Worm (Caenorhabditis elegans): ENCODE results near the gene F26D2.14.

F26D2.14 gene

DNA sequence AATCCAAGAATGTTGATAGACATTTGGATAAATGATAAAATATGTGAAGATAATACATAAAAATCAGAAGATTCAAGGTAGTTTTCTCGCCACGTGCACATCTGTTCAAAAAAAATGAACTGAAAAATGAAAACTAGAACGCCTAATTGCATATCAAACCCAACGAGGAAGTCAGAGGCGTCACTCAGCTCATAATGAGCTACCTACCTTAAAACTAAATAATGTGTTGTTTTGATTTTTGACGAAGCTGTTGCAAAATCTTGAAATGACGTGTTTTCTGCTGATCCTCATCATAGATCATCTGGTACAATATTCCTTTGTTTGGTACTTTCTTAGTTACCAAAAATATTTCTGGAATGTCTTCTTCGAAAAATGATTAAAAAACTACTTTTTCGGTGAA is 35.3 kb downstream of the F26D2.14 start, which contains the start of gene srh-138:
srh-138 (minus strand) TSS at position 101 of the 400 bp plus-strand sequence.
- TF ChIP-seq ztf-23 (GFP tag; IDR thresholded peaks at IDR 0.05), result no peak
- TF ChIP-seq tab-1 (GFP tag; IDR thresholded peaks at IDR 0.05), result no peak
- no peak for TF ChIP-seq cog-1 (tag; optimal IDR thresholded peaks at IDR 0.05)
- no peak for TF ChIP-seq klf-2 (GFP tag; conservative IDR thresholded peaks at IDR 0.05)
- TF ChIP-seq med-1 (GFP tag; optimal IDR thresholded peaks at IDR 0.05; ENCODE audit: insufficient read depth), result no peak
- no peak for TF ChIP-seq flt-1 (GFP tag; IDR thresholded peaks at IDR 0.05)
- no peak for TF ChIP-seq T22C8.4 (GFP tag; IDR thresholded peaks at IDR 0.05)
- TF ChIP-seq ref-1 (GFP tag; conservative IDR thresholded peaks at IDR 0.05), result no peak
- no peak for TF ChIP-seq ztf-29 (GFP tag; IDR thresholded peaks at IDR 0.05)

DNA sequence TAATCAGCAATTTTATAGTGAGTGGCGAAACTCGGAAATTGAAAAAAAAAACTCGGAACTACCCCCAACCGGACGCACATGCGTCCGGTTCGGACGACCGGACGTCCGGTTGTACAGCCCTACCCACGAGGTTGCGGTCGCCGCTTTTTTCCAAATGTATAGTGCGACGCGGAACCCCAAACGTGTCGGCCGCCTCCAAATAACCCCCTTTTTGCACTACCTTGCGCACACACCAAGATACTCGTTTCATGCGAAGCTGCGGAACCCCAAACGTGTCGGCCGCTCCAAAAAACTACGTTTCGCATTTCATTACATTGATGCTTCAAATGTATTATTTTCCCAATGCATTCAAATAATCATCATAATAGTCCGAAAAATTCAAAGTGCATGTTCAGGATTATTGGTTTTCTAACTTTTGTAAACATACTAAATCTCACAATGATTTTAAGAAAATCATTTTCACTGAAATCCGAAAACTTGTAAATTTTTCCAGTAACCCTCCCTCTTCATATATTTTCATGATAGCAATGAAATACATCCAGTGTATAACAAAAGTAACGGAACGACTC is 36.4 kb downstream of the F26D2.14 start, which contains the start of gene srw-35:
srw-35 (plus strand) TSS at position 519 of the 569 bp plus-strand sequence.
- no peak for TF ChIP-seq ztf-23 (GFP tag; IDR thresholded peaks at IDR 0.05)
- no peak for TF ChIP-seq cog-1 (tag; optimal IDR thresholded peaks at IDR 0.05)
- TF ChIP-seq ref-1 (GFP tag; conservative IDR thresholded peaks at IDR 0.05), result no peak
- no peak for TF ChIP-seq ztf-29 (GFP tag; IDR thresholded peaks at IDR 0.05)
- TF ChIP-seq med-1 (GFP tag; optimal IDR thresholded peaks at IDR 0.05; ENCODE audit: insufficient read depth), result no peak
- no peak for TF ChIP-seq T22C8.4 (GFP tag; IDR thresholded peaks at IDR 0.05)
- no peak for TF ChIP-seq klf-2 (GFP tag; conservative IDR thresholded peaks at IDR 0.05)
- no peak for TF ChIP-seq tab-1 (GFP tag; IDR thresholded peaks at IDR 0.05)

DNA sequence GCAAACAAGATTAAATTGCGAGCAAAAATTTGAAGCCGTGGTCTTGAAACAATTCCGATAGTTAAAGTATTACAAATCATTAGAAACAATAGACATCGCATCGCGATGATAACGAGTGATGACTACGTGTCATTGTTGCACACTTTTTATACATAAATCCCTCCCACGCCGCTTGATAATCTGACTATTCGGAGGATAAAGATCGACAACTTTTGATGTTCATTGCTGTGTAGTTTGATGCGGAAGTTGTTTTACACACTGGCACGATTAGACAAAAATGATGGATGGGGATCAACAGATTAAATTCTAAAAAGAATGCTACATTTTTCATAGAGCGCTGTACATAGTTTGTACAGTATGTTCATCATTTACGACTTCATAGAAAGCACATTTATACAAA is 43.6 kb downstream of the F26D2.14 start, which contains the start of gene T08G3.11:
T08G3.11 (minus strand) TSS at position 101 of the 400 bp plus-strand sequence.
- TF ChIP-seq med-1 (GFP tag; optimal IDR thresholded peaks at IDR 0.05; ENCODE audit: insufficient read depth) (no peak), ztf-29 (GFP tag; IDR thresholded peaks at IDR 0.05) (no peak), flt-1 (GFP tag; IDR thresholded peaks at IDR 0.05) (no peak), tab-1 (GFP tag; IDR thresholded peaks at IDR 0.05) (no peak), ztf-23 (GFP tag; IDR thresholded peaks at IDR 0.05) (no peak)

DNA sequence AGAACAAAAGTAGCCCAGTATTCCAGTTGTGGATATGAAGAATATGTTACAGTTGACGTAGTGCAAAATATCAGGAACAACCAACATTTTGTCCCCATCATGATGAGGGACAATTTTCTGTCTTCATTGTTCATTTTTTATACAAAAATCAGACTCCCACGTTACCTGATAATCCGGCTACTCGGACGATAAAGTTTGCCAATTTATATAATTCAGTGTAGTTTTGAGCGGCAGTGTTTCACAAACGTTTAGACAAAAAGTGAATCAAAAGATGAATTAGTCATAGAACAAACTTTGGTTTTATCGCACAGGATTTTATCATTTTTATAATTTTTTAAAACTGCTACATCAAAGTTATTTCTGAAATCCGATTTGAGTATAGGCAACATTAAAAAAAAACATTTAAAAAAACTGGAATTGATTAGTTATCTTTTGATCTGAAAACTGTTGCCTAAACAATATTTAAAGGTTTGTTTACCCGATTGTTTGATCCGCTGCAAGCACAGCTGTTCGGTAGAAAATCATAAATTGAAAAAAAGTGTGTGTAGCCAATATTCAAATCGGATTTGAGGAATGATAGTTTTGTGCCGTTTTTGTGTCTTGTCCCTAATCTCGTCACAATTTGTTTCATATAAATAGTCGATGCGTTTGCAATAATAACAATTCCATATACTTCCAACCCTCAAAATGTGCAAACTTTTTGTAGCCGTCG is 45.4 kb downstream of the F26D2.14 start, which contains the start of the genes F57E7.4 and spig-6:
F57E7.4 (minus strand) TSS at position 101 of the 712 bp plus-strand sequence.
spig-6 (plus strand) TSS at position 662 of the 712 bp plus-strand sequence.
- TF ChIP-seq cog-1 (tag; optimal IDR thresholded peaks at IDR 0.05), result no peak
- TF ChIP-seq T22C8.4 (GFP tag; IDR thresholded peaks at IDR 0.05), result no peak
- TF ChIP-seq tab-1 (GFP tag; IDR thresholded peaks at IDR 0.05), result no peak
- TF ChIP-seq med-1 (GFP tag; optimal IDR thresholded peaks at IDR 0.05; ENCODE audit: insufficient read depth), result no peak
- TF ChIP-seq ztf-23 (GFP tag; IDR thresholded peaks at IDR 0.05), result no peak
- no peak for TF ChIP-seq flt-1 (GFP tag; IDR thresholded peaks at IDR 0.05)
- no peak for TF ChIP-seq ztf-29 (GFP tag; IDR thresholded peaks at IDR 0.05)

DNA sequence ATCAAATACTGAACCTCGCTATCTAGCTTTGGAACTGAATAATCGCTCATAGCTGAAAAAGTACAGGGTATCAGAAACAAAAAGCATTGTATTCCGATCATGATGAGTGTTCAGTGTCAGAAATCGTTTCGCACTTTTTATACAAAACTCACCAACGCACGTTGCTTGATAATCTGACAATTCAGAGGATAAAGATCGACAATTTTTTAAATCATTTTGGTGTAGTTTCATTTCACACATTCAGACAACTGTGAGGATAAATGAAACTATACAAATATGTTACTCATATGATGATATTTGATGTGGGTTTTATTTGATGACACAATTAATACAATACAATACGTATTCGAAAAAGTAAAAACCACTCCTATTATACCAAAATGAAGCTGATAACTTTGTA is 47.4 kb downstream of the F26D2.14 start, which contains the start of gene F57E7.2:
F57E7.2 (minus strand) TSS at position 101 of the 400 bp plus-strand sequence.
- TF ChIP-seq ztf-29 (GFP tag; IDR thresholded peaks at IDR 0.05), result no peak
- no peak for TF ChIP-seq cog-1 (tag; optimal IDR thresholded peaks at IDR 0.05)
- TF ChIP-seq T22C8.4 (GFP tag; IDR thresholded peaks at IDR 0.05), result no peak
- TF ChIP-seq ztf-23 (GFP tag; IDR thresholded peaks at IDR 0.05), result no peak
- TF ChIP-seq med-1 (GFP tag; optimal IDR thresholded peaks at IDR 0.05; ENCODE audit: insufficient read depth), result no peak
- TF ChIP-seq klf-2 (GFP tag; conservative IDR thresholded peaks at IDR 0.05), result no peak
- no peak for TF ChIP-seq tab-1 (GFP tag; IDR thresholded peaks at IDR 0.05)
- TF ChIP-seq flt-1 (GFP tag; IDR thresholded peaks at IDR 0.05), result no peak
- no peak for TF ChIP-seq ref-1 (GFP tag; conservative IDR thresholded peaks at IDR 0.05)

DNA sequence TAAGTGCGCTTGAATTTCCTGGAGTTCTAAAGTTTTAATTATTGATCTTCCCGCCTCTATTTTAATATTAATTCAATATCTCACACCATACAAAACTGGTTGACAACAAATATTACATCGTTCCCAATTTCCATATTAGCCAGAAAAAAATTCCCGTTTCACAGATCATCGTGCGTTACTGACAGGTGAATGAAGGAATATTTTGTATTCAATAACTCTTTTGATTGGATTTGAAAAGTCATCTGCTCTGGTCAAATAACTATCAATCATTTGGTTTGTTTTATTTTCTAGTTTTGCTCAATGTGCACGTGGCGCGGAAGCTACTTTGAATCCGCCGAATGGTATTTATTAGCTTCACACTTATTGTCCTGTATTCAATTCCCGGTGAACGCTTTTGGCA is 48.0 kb downstream of the F26D2.14 start, which contains the start of gene srh-139:
srh-139 (plus strand) TSS at position 301 of the 400 bp plus-strand sequence.
- TF ChIP-seq ref-1 (GFP tag; conservative IDR thresholded peaks at IDR 0.05) (no peak), med-1 (GFP tag; optimal IDR thresholded peaks at IDR 0.05; ENCODE audit: insufficient read depth) (no peak), tab-1 (GFP tag; IDR thresholded peaks at IDR 0.05) (no peak), flt-1 (GFP tag; IDR thresholded peaks at IDR 0.05) (no peak), cog-1 (tag; optimal IDR thresholded peaks at IDR 0.05) (no peak), ztf-29 (GFP tag; IDR thresholded peaks at IDR 0.05) (no peak), klf-2 (GFP tag; conservative IDR thresholded peaks at IDR 0.05) (no peak), T22C8.4 (GFP tag; IDR thresholded peaks at IDR 0.05) (no peak), ztf-23 (GFP tag; IDR thresholded peaks at IDR 0.05) (no peak)

Data from whole organism, midembryonic.